Worm (Caenorhabditis elegans) whole organism, early embryonic: ENCODE measurements around the gene K04C2.8.

ENCODE experiments used
- B0310.2 ChIP-seq: sonication (generic microtip); optimal IDR thresholded peaks from 2 replicates; lab custom pipeline; 2016; ENCODE audit warnings: mild to moderate bottlenecking, missing genetic modification characterization, missing compliant biosample characterization
- F13C5.2 ChIP-seq: sonication (generic microtip); optimal IDR thresholded peaks from 2 replicates; lab custom pipeline; 2017; ENCODE audit warnings: mild to moderate bottlenecking, missing genetic modification characterization, inconsistent platforms, missing compliant biosample characterization
- aly-1 ChIP-seq: sonication (generic microtip); optimal IDR thresholded peaks from 2 replicates; lab custom pipeline; 2016; ENCODE audit warnings: missing genetic modification characterization, missing compliant biosample characterization
- ama-1 ChIP-seq: fragments of 150-350 bp; optimal IDR thresholded peaks from 2 replicates; lab custom pipeline; 2014
- ceh-36 ChIP-seq: sonication (generic microtip); optimal IDR thresholded peaks from 2 replicates; lab custom pipeline; 2016; ENCODE audit warnings: missing genetic modification characterization, inconsistent platforms, missing compliant biosample characterization
- ets-7 ChIP-seq: sonication (generic microtip); optimal IDR thresholded peaks from 2 replicates; lab custom pipeline; 2016; ENCODE audit warnings: missing genotype, missing genetic modification characterization, missing compliant biosample characterization
- flt-1 ChIP-seq: fragments of 200-800 bp; sonication (Bioruptor generic); IDR thresholded peaks from 2 replicates; pipeline ENCODE4 v1.3.6; 2022; ENCODE audit warnings: missing genetic modification characterization, missing compliant biosample characterization
- hnd-1 ChIP-seq: sonication (generic microtip); optimal IDR thresholded peaks from 2 replicates; lab custom pipeline; 2016; ENCODE audit warnings: missing genetic modification characterization, missing compliant biosample characterization
- scrt-1 ChIP-seq: fragments of 200-800 bp; sonication (Bioruptor generic); IDR thresholded peaks from 2 replicates; pipeline ENCODE4 v1.3.6; 2022; ENCODE audit warnings: missing genetic modification characterization, missing compliant biosample characterization
- sea-1 ChIP-seq: fragments of 200-800 bp; sonication (Bioruptor generic); conservative IDR thresholded peaks from 2 replicates; pipeline ENCODE4 v1.3.6; 2022; ENCODE audit warnings: missing genetic modification characterization, missing compliant biosample characterization
- tbx-11 ChIP-seq: fragments of 200-800 bp; sonication (Bioruptor generic); IDR thresholded peaks from 2 replicates; pipeline ENCODE4 v1.3.6; 2022; ENCODE audit warnings: missing genetic modification characterization, missing compliant biosample characterization
- tbx-37 ChIP-seq: fragments of 200-800 bp; sonication (Bioruptor generic); conservative IDR thresholded peaks from 2 replicates; pipeline ENCODE4 v1.3.6; 2022; ENCODE audit warnings: missing genetic modification reagents, missing genetic modification characterization, missing compliant biosample characterization
- tra-4 ChIP-seq: sonication (generic microtip); optimal IDR thresholded peaks from 2 replicates; lab custom pipeline; 2017; ENCODE audit warnings: missing genetic modification characterization, missing compliant biosample characterization

DNA sequence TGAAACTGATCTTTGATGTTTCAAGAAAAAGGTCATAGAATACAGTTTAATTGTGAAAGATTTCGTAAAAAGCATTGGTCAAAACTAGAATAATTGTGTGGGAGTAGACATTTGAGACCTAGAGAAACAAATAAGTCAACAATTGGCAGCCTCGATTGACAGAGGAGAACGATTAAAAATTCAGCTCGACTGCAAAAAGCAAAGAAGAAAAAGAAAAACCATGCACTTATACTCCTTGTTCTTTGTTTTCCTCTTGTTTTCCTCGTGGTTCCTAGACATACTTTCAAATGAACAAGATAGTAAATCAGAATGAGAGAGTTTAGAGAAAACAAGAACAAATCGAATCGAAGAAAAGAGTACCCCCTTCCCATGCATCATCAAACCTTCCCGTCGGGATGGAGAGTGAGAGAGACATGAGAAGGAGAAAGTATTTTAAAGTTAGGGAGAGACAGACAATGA, 12.7 kb upstream of the K04C2.8 start:
- TF ChIP-seq flt-1 (GFP tag; lab: Robert Waterston, UW) (no peak), aly-1 (tag; lab: Kevin White, UChicago) (no peak), scrt-1 (GFP tag; lab: Robert Waterston, UW) (no peak), hnd-1 (tag; lab: Kevin White, UChicago) (no peak), F13C5.2 (tag; lab: Kevin White, UChicago) (no peak), tra-4 (no peak), ama-1 (lab: Kevin White, UChicago) (no peak), ceh-36 (tag; lab: Kevin White, UChicago) (no peak), sea-1 (GFP tag; lab: Robert Waterston, UW) (no peak), tbx-37 (GFP tag; lab: Robert Waterston, UW) (no peak), tbx-11 (GFP tag; lab: Robert Waterston, UW) (no peak), ets-7 (tag; lab: Kevin White, UChicago) (no peak), B0310.2 (no peak)
